Worm (Caenorhabditis elegans): ENCODE data around the gene cup-5.

DNA sequence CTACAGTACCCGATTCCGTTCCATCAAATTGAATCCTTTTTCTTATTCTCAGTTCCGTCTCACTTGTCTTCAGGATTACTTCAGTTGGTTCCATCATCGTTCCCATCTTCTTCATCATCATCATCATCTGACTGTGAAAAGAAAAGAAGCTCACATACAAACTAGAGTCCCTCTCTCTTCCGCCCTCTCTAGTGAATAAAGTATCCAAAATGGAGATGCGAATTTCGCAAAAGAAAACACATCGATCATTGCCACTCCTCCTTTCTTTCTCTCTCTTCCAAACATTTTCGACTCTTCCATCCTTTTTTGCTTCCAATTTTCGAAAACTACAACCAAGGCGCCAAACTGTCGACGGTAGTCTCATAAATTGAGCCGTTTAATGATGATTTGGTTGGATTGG is 31.1 kb upstream of the cup-5 start:
- no peak for TF ChIP-seq sptf-1 (tag; optimal IDR thresholded peaks at IDR 0.05)
- TF ChIP-seq pha-4 (tag; optimal IDR thresholded peaks at IDR 0.05) = no peak
- TF ChIP-seq snpc-4 (tag; optimal IDR thresholded peaks at IDR 0.05) = no peak
- TF ChIP-seq unc-39 (tag; optimal IDR thresholded peaks at IDR 0.05) = no peak
- TF ChIP-seq elt-1 (tag; optimal IDR thresholded peaks at IDR 0.05; ENCODE audit: borderline replicate concordance, insufficient read depth) = no peak
- TF ChIP-seq lsy-2 (tag; optimal IDR thresholded peaks at IDR 0.05) = no peak
- no peak for TF ChIP-seq nhr-237 (tag; optimal IDR thresholded peaks at IDR 0.05)
- TF ChIP-seq nhr-76 (tag; optimal IDR thresholded peaks at IDR 0.05) = no peak
- TF ChIP-seq lin-32 (GFP tag; optimal IDR thresholded peaks at IDR 0.05) = no peak
- no peak for TF ChIP-seq blmp-1 (tag; optimal IDR thresholded peaks at IDR 0.05)
